Worm (Caenorhabditis elegans) whole organism, L1 larva: ENCODE results near the gene lis-1.

Experiments
- elt-3 ChIP-seq, 6 experiments: fragments of 150-350 bp in 1 of 6; sonication (generic microtip); optimal IDR thresholded peaks; 2 replicates each; lab custom pipeline; 2017 to 2018; ENCODE audit warnings: missing biosample characterization in 6 of 6, missing genetic modification characterization in 6 of 6, inconsistent platforms in 1 of 6
- lin-14 ChIP-seq: fragments of 200-800 bp; sonication (Bioruptor generic); optimal IDR thresholded peaks from 2 replicates; lab custom pipeline; 2018; ENCODE audit warnings: mild to moderate bottlenecking, missing genetic modification characterization, moderate library complexity, missing compliant biosample characterization
- mdl-1 ChIP-seq, 2 experiments: fragments of 150-350 bp; optimal IDR thresholded peaks; 2 replicates each; lab custom pipeline; 2014 to 2017; ENCODE audit warnings: missing biosample characterization in 2 of 2, missing genetic modification characterization in 2 of 2, inconsistent platforms in 1 of 2
- nhr-28 ChIP-seq: fragments of 150-350 bp; optimal IDR thresholded peaks from 2 replicates; lab custom pipeline; 2014; ENCODE audit warnings: missing biosample characterization, missing genetic modification characterization
- nhr-90 ChIP-seq: sonication (generic microtip); optimal IDR thresholded peaks from 2 replicates; lab custom pipeline; 2016; ENCODE audit warnings: mild to moderate bottlenecking, missing genetic modification characterization, missing compliant biosample characterization; ENCODE audit not compliant: poor library complexity
- skn-1 ChIP-seq: fragments of 150-350 bp; optimal IDR thresholded peaks from 2 replicates; lab custom pipeline; 2014; ENCODE audit warnings: missing biosample characterization, missing genetic modification characterization
- unc-62 ChIP-seq: fragments of 150-350 bp; optimal IDR thresholded peaks from 2 replicates; lab custom pipeline; 2014; ENCODE audit warnings: missing biosample characterization, missing genetic modification reagents, missing genetic modification characterization

- no peak for TF ChIP-seq mdl-1 (tag; optimal IDR thresholded peaks at IDR 0.05; lab: Kevin White, UChicago)
- TF ChIP-seq skn-1 (tag; lab: Kevin White, UChicago) = no peak
- TF ChIP-seq elt-3 (tag; optimal IDR thresholded peaks at IDR 0.05; lab: Kevin White, UChicago) = no peak
- TF ChIP-seq unc-62 = no peak
- TF ChIP-seq nhr-90 (tag; lab: Kevin White, UChicago) = no peak
- no peak for TF ChIP-seq lin-14 (GFP tag; lab: Kevin White, UChicago)
- TF ChIP-seq nhr-28 (tag; lab: Kevin White, UChicago) = no peak
Measured at ce11 chrIII:13343117-13343516, 33.4 kb downstream of the lis-1 start, which contains the start of gene ife-1.
